Fruit fly (Drosophila melanogaster): ENCODE data around the gene THG.

Gene THG

DNA sequence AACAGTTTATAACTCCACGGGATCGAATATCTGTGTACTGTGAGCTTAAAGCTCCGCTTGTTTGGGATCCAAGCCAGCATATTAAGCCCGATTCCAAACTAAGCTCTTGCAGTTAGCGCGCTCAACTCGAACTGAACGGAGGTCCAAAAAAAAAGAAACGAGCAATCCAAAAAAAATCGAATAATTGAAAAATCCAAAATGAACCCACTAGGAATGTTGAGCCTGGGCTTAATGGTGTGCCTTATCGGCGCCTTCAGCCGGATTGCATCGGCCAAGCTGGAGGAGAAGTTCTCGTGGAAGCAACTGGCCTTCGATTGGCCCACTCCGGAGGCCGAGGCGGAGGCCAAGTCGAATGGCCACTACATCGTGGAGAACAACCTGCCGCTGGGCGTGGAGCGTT is 25.8 kb upstream of the THG start, which contains the start of gene yellow-c:
Gene yellow-c (plus strand): TSS at position 29 of the 400 bp plus-strand sequence.
- TF ChIP-seq CG8478 (optimal IDR thresholded peaks at IDR 0.05) (no peak), usp (GFP tag; optimal IDR thresholded peaks at IDR 0.05) (no peak)

DNA sequence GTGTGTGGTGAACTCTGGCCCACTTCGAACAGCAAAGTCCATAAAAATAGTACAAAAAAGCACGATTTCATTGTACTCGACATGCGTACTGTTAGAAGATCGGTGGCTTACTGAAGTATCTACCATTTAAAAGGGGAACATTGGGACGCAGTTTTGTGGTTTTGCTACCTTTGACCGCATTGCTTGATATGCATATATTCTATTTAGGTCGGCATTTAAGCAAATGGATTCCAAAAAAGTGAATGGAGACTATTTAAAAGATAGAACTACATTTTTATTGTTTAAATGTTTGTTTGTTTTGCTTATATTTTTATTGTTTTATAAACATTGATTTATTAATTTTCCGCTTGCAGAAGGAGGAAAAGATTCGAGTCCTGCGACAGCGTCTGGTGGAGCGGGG is 22.1 kb upstream of the THG start, which contains the start of gene CG31832:
Gene CG31832 (minus strand): TSS at position 101 of the 400 bp plus-strand sequence.
- TF ChIP-seq Dll (optimal IDR thresholded peaks at IDR 0.05) (no peak), psq (optimal IDR thresholded peaks at IDR 0.05) (no peak), CG8478 (optimal IDR thresholded peaks at IDR 0.05) (no peak), EcR (GFP tag; optimal IDR thresholded peaks at IDR 0.05) (no peak), usp (GFP tag; optimal IDR thresholded peaks at IDR 0.05) (no peak), pan (optimal IDR thresholded peaks at IDR 0.05) (no peak)

DNA sequence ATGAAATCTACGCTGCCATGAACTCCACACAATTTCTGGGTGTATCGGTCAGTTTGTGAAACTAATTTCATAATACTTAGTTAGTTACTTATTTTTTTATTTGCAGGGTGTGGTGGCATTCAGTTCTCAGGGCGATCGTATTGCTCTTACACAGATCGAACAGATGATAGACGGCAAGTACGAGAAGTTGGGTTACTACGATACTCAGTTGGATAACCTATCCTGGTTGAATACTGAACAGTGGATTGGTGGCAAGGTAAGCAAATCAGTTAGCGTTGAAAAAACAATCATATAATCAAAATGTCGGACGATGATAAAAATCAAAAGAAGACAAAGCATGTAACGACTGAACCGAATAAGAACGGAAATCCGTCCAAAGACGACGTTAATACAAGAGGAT is 17.1 kb upstream of the THG start, which contains the start of gene CG33310:
Gene CG33310 (plus strand): TSS at position 301 of the 400 bp plus-strand sequence.
- TF ChIP-seq usp (GFP tag; optimal IDR thresholded peaks at IDR 0.05) (no peak), psq (optimal IDR thresholded peaks at IDR 0.05) (no peak), EcR (GFP tag; optimal IDR thresholded peaks at IDR 0.05) (no peak), CG8478 (optimal IDR thresholded peaks at IDR 0.05) (no peak), Dll (optimal IDR thresholded peaks at IDR 0.05) (no peak), pan (optimal IDR thresholded peaks at IDR 0.05) (no peak)

DNA sequence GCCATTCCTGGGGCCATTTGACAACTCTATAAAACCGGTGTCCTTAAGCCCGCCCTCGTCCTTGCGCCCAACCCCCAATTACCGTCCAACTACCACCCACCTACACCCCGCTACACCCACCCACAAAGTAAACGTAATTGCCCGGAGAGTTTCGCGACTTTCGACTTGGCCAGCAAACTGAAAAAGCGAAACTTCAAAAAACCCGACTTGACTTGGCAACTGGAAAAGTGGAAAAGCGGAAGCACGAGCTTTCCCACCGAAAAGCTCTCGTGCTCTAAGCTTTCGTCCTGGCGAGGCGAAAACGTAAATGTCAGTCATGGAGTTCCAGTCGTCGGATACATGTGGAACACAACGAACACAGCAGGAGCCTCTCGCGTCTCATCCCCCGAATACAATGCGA is 6.5 kb upstream of the THG start, which contains the start of gene GABA-B-R1:
Gene GABA-B-R1 (plus strand): TSS at position 301 of the 400 bp plus-strand sequence.
- TF ChIP-seq Dll (optimal IDR thresholded peaks at IDR 0.05) (no peak), CG8478 (optimal IDR thresholded peaks at IDR 0.05) (no peak), usp (GFP tag; optimal IDR thresholded peaks at IDR 0.05) (no peak), psq (optimal IDR thresholded peaks at IDR 0.05) (no peak), EcR (GFP tag; optimal IDR thresholded peaks at IDR 0.05) (no peak), pan (optimal IDR thresholded peaks at IDR 0.05) (no peak)

DNA sequence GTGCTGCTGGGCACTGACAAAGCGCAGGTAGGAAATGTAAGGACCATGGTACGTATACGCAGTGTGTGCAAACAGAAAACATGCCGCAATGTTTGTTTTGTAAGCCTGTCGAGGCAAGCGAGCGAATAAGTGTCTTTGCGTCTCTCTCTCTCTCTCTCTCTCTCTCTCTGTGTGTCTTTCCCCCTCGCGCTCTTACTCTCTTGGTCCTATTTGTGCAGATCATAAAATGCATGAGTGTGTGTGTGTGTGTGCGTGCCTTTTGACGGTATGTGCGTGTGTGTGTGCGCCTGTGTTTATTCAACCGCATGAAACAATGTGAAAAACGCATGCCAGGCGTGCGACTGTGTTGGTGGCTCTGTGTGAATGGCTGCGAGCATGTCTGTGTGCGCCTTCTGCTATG is 4.0 kb upstream of the THG start:
- TF ChIP-seq CG8478 (optimal IDR thresholded peaks at IDR 0.05), result no peak
- no peak for TF ChIP-seq usp (GFP tag; optimal IDR thresholded peaks at IDR 0.05)
- no peak for TF ChIP-seq psq (optimal IDR thresholded peaks at IDR 0.05)
- no peak for TF ChIP-seq pan (optimal IDR thresholded peaks at IDR 0.05)
- no peak for TF ChIP-seq EcR (GFP tag; optimal IDR thresholded peaks at IDR 0.05)
- no peak for TF ChIP-seq Dll (optimal IDR thresholded peaks at IDR 0.05)

DNA sequence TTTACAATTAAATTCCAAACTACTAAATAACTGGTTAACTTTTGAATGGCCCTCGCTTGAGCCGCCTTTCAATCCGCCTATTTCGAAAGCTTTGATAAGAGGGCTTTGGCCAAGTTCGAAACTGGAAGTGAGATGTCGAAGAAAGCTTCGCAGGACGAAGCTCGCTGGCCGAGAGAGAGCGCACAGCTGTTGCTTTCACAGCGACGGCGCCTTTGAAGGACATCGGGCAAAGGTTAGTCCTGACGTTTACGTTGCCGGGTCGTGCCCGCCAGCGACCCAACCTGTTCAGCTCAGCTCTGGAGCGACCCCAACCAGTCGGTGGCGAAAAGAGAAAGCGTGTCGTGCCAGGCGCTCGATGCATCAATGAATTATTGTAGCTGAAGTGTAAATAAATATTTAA is 2.3 kb upstream of the THG start:
- TF ChIP-seq Dll (optimal IDR thresholded peaks at IDR 0.05) (no peak), pan (optimal IDR thresholded peaks at IDR 0.05) (no peak), EcR (GFP tag; optimal IDR thresholded peaks at IDR 0.05) (no peak), psq (optimal IDR thresholded peaks at IDR 0.05) (no peak)

DNA sequence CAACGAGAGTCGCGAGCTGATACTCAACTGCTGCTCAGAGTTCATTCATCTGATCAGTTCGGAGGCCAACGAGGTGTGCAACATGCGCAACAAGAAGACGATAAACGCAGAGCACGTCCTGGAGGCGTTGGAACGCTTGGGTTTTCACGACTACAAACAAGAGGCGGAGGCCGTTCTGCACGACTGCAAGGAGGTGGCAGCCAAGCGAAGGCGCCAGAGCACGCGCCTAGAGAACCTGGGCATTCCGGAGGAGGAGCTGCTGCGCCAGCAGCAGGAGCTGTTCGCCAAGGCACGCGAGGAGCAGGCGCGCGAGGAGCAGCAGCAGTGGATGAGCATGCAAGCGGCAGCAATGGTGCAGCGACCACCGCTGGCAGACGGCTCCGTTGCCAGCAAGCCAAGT is 1.5 kb downstream of the THG start:
- no peak for TF ChIP-seq pan (optimal IDR thresholded peaks at IDR 0.05)
- no peak for TF ChIP-seq EcR (GFP tag; optimal IDR thresholded peaks at IDR 0.05)
- TF ChIP-seq psq (optimal IDR thresholded peaks at IDR 0.05), result no peak
- TF ChIP-seq usp (GFP tag; optimal IDR thresholded peaks at IDR 0.05), result no peak
- TF ChIP-seq Dll (optimal IDR thresholded peaks at IDR 0.05), result no peak
- no peak for TF ChIP-seq CG8478 (optimal IDR thresholded peaks at IDR 0.05)

DNA sequence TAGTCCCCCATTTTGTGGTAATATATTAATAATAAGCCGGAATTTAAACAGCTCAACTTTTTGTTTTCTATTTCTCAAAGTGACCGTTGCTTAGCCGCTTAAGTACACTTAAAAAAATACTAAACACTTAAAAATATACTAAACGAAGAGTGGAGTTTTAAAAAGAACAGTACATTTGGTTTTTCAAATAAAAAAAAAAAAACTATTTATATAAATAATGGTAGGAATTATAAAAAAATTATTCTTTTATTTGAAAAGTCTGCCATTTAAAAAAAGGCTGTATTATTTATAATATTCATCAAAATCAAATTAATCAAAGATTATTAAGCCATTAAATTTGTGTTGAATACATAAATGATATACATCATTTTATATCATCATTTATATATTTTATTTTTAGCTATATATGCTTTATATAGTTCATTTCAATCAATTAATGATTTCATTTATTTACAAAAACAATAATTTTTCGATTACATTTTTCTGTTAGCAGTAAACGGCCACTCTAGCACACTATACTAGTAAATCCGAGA is 2.1 kb downstream of the THG start, which contains the start of the genes Ankrd49 and NC2beta:
Gene Ankrd49 (minus strand): TSS at position 101 of the 533 bp plus-strand sequence.
Gene NC2beta (plus strand): TSS at position 483 of the 533 bp plus-strand sequence.
- no peak for TF ChIP-seq CG8478 (optimal IDR thresholded peaks at IDR 0.05)
- TF ChIP-seq usp (GFP tag; optimal IDR thresholded peaks at IDR 0.05), result no peak
- TF ChIP-seq psq (optimal IDR thresholded peaks at IDR 0.05), result no peak
- no peak for TF ChIP-seq Dll (optimal IDR thresholded peaks at IDR 0.05)
- no peak for TF ChIP-seq EcR (GFP tag; optimal IDR thresholded peaks at IDR 0.05)

DNA sequence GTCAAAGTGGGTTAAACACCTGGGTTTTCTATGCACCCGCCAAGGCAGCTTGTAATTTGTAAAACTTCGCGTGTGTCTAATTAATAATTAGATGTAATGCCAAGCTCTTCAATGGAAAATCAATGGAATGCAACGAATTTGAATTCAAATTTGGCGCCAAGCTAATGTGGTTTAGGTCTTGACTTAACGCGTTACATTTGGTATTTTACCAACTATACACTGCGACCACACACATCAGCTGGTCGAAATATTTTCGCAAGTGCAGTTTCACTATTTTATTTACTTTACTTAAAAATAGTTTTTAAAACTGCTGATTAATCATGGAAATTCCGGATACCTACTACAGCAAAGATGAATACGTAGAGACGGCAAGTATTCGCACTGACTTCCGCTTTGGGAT is 4.0 kb downstream of the THG start, which contains the start of gene DCTN5-p25:
Gene DCTN5-p25 (plus strand): TSS at position 229 of the 400 bp plus-strand sequence.
- TF ChIP-seq EcR (GFP tag; optimal IDR thresholded peaks at IDR 0.05) (no peak), usp (GFP tag; optimal IDR thresholded peaks at IDR 0.05) (no peak), pan (optimal IDR thresholded peaks at IDR 0.05) (no peak), Dll (optimal IDR thresholded peaks at IDR 0.05) (no peak), psq (optimal IDR thresholded peaks at IDR 0.05) (no peak), CG8478 (optimal IDR thresholded peaks at IDR 0.05) (no peak)

DNA sequence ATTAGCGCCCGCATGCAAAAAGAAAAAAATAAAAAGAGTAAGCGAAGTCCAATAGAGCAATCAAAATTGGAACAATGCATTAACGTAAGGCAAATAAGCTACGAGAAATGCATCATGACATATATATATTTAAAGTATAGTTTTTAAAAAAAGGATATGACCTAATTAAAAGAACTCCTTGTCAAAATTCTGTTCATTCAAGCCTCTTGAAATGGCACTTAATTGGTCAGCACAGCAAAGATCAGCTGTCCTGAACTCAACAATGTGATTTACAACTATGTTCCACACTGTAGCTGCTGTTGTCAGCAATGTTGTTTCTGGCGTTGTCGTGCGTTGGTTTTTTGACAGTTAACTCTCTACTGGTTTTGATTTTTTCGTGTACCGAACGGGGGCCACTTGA is 7.7 kb downstream of the THG start:
- TF ChIP-seq CG8478 (optimal IDR thresholded peaks at IDR 0.05), result no peak
- no peak for TF ChIP-seq pan (optimal IDR thresholded peaks at IDR 0.05)
- no peak for TF ChIP-seq usp (GFP tag; optimal IDR thresholded peaks at IDR 0.05)
- no peak for TF ChIP-seq psq (optimal IDR thresholded peaks at IDR 0.05)
- no peak for TF ChIP-seq EcR (GFP tag; optimal IDR thresholded peaks at IDR 0.05)
- TF ChIP-seq Dll (optimal IDR thresholded peaks at IDR 0.05), result no peak

DNA sequence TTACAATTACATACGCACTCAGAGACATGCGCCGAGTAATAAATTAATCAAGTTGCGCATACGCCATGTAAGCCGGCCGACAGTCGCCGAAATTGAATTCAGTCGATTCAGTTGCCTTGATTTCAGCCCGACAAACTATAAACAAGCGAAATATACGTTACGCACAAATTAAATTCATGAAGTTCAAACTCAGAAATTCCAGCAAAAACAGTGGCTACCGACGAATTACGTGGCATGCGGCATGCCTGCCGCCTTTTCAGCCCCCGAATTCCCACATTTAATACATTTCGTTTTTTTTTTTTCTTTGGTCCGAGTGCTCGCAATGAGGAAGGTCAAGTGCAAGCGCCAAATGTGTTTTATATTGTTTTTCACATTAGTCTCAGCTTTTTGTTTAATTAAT is 9.2 kb downstream of the THG start:
- TF ChIP-seq EcR (GFP tag; optimal IDR thresholded peaks at IDR 0.05) (no peak), Dll (optimal IDR thresholded peaks at IDR 0.05) (no peak), usp (GFP tag; optimal IDR thresholded peaks at IDR 0.05) (no peak), psq (optimal IDR thresholded peaks at IDR 0.05) (no peak), CG8478 (optimal IDR thresholded peaks at IDR 0.05) (no peak), pan (optimal IDR thresholded peaks at IDR 0.05) (no peak)

DNA sequence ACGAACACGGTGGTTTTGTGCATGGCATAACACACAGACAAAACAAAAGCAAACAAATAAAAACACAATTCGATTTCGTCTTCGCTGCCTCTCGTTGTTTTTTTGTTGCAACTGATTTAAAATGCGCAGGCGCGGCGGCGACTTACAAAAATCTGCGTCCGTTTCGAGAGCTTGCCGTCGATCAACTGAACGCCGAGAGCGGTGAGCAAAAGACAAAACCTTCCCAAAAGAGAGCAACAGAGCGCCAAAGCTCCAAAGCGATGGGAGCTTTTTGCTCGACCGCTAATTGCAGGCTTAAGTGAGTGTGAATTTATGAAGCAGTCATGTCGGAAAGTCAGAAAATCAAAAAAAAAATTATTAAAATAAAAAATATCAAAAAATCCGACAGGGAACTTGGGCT is 12.2 kb downstream of the THG start, which contains the start of gene mol:
Gene mol (minus strand): TSS at position 190 of the 400 bp plus-strand sequence.
- TF ChIP-seq Dll (optimal IDR thresholded peaks at IDR 0.05) (peak; percentile 37), EcR (GFP tag; optimal IDR thresholded peaks at IDR 0.05) (no peak), psq (optimal IDR thresholded peaks at IDR 0.05) (no peak)
